Fruit fly (Drosophila melanogaster) whole organism, wandering third instar larva: ENCODE data around the gene CG33645.

ENCODE experiments used
- Abd-B ChIP-seq: fragments of >200 bp; optimal IDR thresholded peaks from 2 replicates; lab custom pipeline; 2017; ENCODE audit warnings: missing biosample characterization, missing genetic modification characterization
- CG32264 ChIP-seq: fragments of 200-800 bp; sonication (Bioruptor generic); optimal IDR thresholded peaks from 2 replicates; lab custom pipeline; 2016; ENCODE audit warnings: missing biosample characterization, missing genetic modification characterization
- CG9705 ChIP-seq: fragments of 200-800 bp; sonication (Bioruptor generic); optimal IDR thresholded peaks from 2 replicates; lab custom pipeline; 2018; ENCODE audit warnings: missing biosample characterization, mild to moderate bottlenecking, missing genetic modification characterization
- CrebA ChIP-seq: fragments of 200-800 bp; sonication (Bioruptor generic); optimal IDR thresholded peaks from 2 replicates; lab custom pipeline; 2016; ENCODE audit warnings: missing biosample characterization, mild to moderate bottlenecking, missing genetic modification characterization, borderline replicate concordance
- Dif ChIP-seq: fragments of 200-275, 200-300 bp; sonication (Bioruptor generic); optimal IDR thresholded peaks from 2 replicates; lab custom pipeline; 2018; ENCODE audit warnings: missing biosample characterization, missing genetic modification characterization; ENCODE audit not compliant: partially characterized antibody
- GATAd ChIP-seq: sonication (Bioruptor generic); optimal IDR thresholded peaks from 2 replicates; lab custom pipeline; 2016; ENCODE audit warnings: missing biosample characterization, missing genetic modification characterization
- HLH106 ChIP-seq: fragments of 200-800 bp; optimal IDR thresholded peaks from 3 replicates; lab custom pipeline; 2019; ENCODE audit warnings: missing biosample characterization, mild to moderate bottlenecking, missing genetic modification characterization, moderate library complexity
- Hnf4 ChIP-seq: fragments of 200-800 bp; sonication (Bioruptor generic); optimal IDR thresholded peaks from 2 replicates; lab custom pipeline; 2016; ENCODE audit warnings: missing biosample characterization, mild to moderate bottlenecking, missing genetic modification characterization
- Hr78 ChIP-seq: fragments of >200 bp; optimal IDR thresholded peaks from 2 replicates; lab custom pipeline; 2017; ENCODE audit warnings: missing biosample characterization, missing genetic modification characterization
- Hr83 ChIP-seq: fragments of 200-300 bp; sonication (Bioruptor generic); optimal IDR thresholded peaks from 2 replicates; lab custom pipeline; 2016; ENCODE audit warnings: missing biosample characterization, mild to moderate bottlenecking, missing genetic modification characterization, moderate library complexity; ENCODE audit not compliant: poor library complexity, severe bottlenecking
- Jra ChIP-seq: sonication (Bioruptor generic); optimal IDR thresholded peaks from 2 replicates; lab custom pipeline; 2016; ENCODE audit warnings: missing biosample characterization, missing genetic modification characterization
- Mio ChIP-seq: sonication (Bioruptor generic); optimal IDR thresholded peaks from 2 replicates; lab custom pipeline; 2016; ENCODE audit warnings: missing biosample characterization, missing genetic modification characterization
- N ChIP-seq: fragments of >200 bp; optimal IDR thresholded peaks from 2 replicates; lab custom pipeline; 2018; ENCODE audit warnings: missing biosample characterization, missing external identifiers, missing genetic modification characterization
- OdsH ChIP-seq: fragments of 200-800 bp; sonication (Bioruptor generic); optimal IDR thresholded peaks from 2 replicates; lab custom pipeline; 2016; ENCODE audit warnings: missing biosample characterization, mild to moderate bottlenecking, missing genetic modification characterization
- Sp1 ChIP-seq: fragments of 200-800 bp; sonication (Bioruptor generic); optimal IDR thresholded peaks from 3 replicates; lab custom pipeline; 2019; ENCODE audit warnings: missing biosample characterization, mild to moderate bottlenecking, missing genetic modification characterization, moderate library complexity
- br ChIP-seq: fragments of 200-800 bp; sonication (Bioruptor generic); optimal IDR thresholded peaks from 2 replicates; lab custom pipeline; 2016; ENCODE audit warnings: missing biosample characterization, missing genetic modification characterization
- brk ChIP-seq: fragments of 200-800 bp; sonication (Bioruptor generic); optimal IDR thresholded peaks from 2 replicates; lab custom pipeline; 2016; ENCODE audit warnings: missing biosample characterization, mild to moderate bottlenecking, missing genetic modification characterization
- ey ChIP-seq: fragments of 200-800 bp; sonication (Bioruptor generic); optimal IDR thresholded peaks from 2 replicates; lab custom pipeline; 2016; ENCODE audit warnings: missing biosample characterization, missing genetic modification characterization
- foxo ChIP-seq, 2 experiments: fragments of 200-800 bp; sonication (Bioruptor generic); optimal IDR thresholded peaks; 2 replicates in 1 of 2; 3 replicates in 1 of 2; lab custom pipeline; 2016 to 2017; ENCODE audit warnings: missing biosample characterization in 2 of 2, missing genetic modification characterization in 2 of 2
- fru ChIP-seq: fragments of 200-800 bp; sonication (Bioruptor generic); optimal IDR thresholded peaks from 3 replicates; lab custom pipeline; 2016; ENCODE audit warnings: missing biosample characterization, mild to moderate bottlenecking, missing genetic modification characterization
- h ChIP-seq: fragments of 200-800 bp; sonication (Bioruptor generic); optimal IDR thresholded peaks from 3 replicates; lab custom pipeline; 2016; ENCODE audit warnings: missing biosample characterization, mild to moderate bottlenecking, missing genetic modification characterization
- pan ChIP-seq: fragments of >200 bp; optimal IDR thresholded peaks from 2 replicates; lab custom pipeline; 2017
- psq ChIP-seq: fragments of 200-800 bp; sonication (Bioruptor generic); optimal IDR thresholded peaks from 3 replicates; lab custom pipeline; 2017; ENCODE audit warnings: missing biosample characterization, mild to moderate bottlenecking, missing genetic modification characterization, moderate library complexity
- rgr ChIP-seq: fragments of 200-800 bp; sonication (Bioruptor generic); optimal IDR thresholded peaks from 3 replicates; lab custom pipeline; 2016; ENCODE audit warnings: missing biosample characterization, mild to moderate bottlenecking, missing genetic modification characterization
- sage ChIP-seq: fragments of 200-800 bp; sonication (Bioruptor generic); optimal IDR thresholded peaks from 2 replicates; lab custom pipeline; 2016; ENCODE audit warnings: missing biosample characterization, mild to moderate bottlenecking, missing genetic modification characterization
- tai ChIP-seq: sonication (Bioruptor generic); optimal IDR thresholded peaks from 2 replicates; lab custom pipeline; 2016; ENCODE audit warnings: missing biosample characterization, missing genetic modification characterization
- woc ChIP-seq: sonication (Bioruptor generic); optimal IDR thresholded peaks from 2 replicates; lab custom pipeline; 2016; ENCODE audit warnings: missing biosample characterization, mild to moderate bottlenecking, missing genetic modification characterization

Gene CG33645

dm6 chr2L:13529675-13530074, 2.9 kb upstream of the CG33645 start, which contains the start of gene CG33642:
Gene CG33642, plus strand, starts transcription at chr2L:13529975.
- no peak for TF ChIP-seq Hr78 (GFP tag; lab: Kevin White, UChicago)
- no peak for TF ChIP-seq HLH106 (tag; lab: Kevin White, UChicago)
- TF ChIP-seq br (GFP tag; lab: Kevin White, UChicago): no peak
- TF ChIP-seq pan (lab: Kevin White, UChicago): no peak
- TF ChIP-seq h (GFP tag; lab: Kevin White, UChicago): no peak
- TF ChIP-seq CG32264 (GFP tag; lab: Kevin White, UChicago): no peak
- TF ChIP-seq Jra: no peak
- no peak for TF ChIP-seq OdsH (GFP tag; lab: Kevin White, UChicago)
- TF ChIP-seq Hnf4 (GFP tag; lab: Kevin White, UChicago): no peak
- TF ChIP-seq CrebA (GFP tag; lab: Kevin White, UChicago): no peak
- no peak for TF ChIP-seq Dif (GFP tag; lab: Kevin White, UChicago)
- TF ChIP-seq woc: no peak
- TF ChIP-seq rgr (GFP tag; lab: Kevin White, UChicago): no peak
- no peak for TF ChIP-seq ey (GFP tag; lab: Kevin White, UChicago)

DNA sequence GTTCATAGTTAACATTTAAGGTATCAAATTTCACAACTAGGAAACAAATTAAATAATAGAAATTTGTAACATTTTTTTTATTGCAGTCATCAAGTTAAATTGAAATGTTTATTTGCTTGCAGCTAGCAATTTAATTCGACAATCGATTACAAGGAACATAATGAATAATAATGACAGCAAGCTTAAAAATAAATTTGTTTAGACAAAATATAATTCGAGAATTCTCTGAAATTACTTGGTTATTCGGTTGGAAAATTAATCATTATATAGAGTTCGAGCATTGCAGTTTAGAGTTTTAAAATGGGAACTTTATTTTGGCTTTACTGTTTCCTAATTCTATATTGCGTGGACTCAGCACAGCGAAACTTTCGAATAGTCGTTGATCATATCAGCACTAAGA, 1.9 kb upstream of the CG33645 start, which contains the start of gene CG33643:
Gene CG33643 (plus strand): TSS at position 301 of the 400 bp plus-strand sequence.
- no peak for TF ChIP-seq Abd-B
- no peak for TF ChIP-seq CG9705 (GFP tag; lab: Kevin White, UChicago)
- TF ChIP-seq Hr78 (GFP tag; lab: Kevin White, UChicago): no peak
- no peak for TF ChIP-seq fru
- no peak for TF ChIP-seq Hr83 (GFP tag; lab: Kevin White, UChicago)

DNA sequence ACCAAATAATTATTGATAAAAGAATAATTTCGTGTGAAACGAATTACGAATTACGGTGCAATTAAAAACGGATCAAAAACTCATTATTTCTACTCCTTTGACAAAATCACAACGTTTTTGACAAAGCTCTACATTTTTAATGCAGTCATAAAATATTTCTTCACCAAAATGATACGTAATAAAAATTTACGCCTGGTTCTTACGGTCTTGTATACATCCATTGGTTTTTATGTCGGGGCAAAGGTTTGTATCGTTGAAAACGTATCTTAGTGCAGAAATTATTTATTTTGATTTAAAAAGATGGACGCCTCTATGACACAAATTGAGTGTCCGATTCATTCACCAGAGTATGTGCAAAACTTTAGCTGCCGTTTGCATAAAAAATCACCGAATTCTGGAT, 839 bp upstream of the CG33645 start, which contains the start of gene CG33644:
Gene CG33644 (plus strand): TSS at position 301 of the 400 bp plus-strand sequence.
- TF ChIP-seq Jra: no peak
- TF ChIP-seq HLH106 (tag; lab: Kevin White, UChicago): no peak
- no peak for TF ChIP-seq br (GFP tag; lab: Kevin White, UChicago)
- no peak for TF ChIP-seq Dif (GFP tag; lab: Kevin White, UChicago)
- TF ChIP-seq pan (lab: Kevin White, UChicago): no peak
- no peak for TF ChIP-seq tai (GFP tag; lab: Kevin White, UChicago)
- no peak for TF ChIP-seq GATAd
- TF ChIP-seq Hnf4 (GFP tag; lab: Kevin White, UChicago): no peak
- no peak for TF ChIP-seq CrebA (GFP tag; lab: Kevin White, UChicago)
- TF ChIP-seq, all 38 proteins: peak for 0

dm6 chr2L:13535678-13536077, 3.1 kb downstream of the CG33645 start, which contains the start of gene CG15638:
Gene CG15638, minus strand, starts transcription at chr2L:13535778.
- TF ChIP-seq GATAd: no peak
- TF ChIP-seq HLH106 (tag; lab: Kevin White, UChicago): no peak
- no peak for TF ChIP-seq fru
- no peak for TF ChIP-seq N (GFP tag; lab: Kevin White, UChicago)
- no peak for TF ChIP-seq foxo (GFP tag; optimal IDR thresholded peaks at IDR 0.05; lab: Kevin White, UChicago)
- TF ChIP-seq Mio (GFP tag; lab: Kevin White, UChicago): no peak
- TF ChIP-seq brk (GFP tag; lab: Kevin White, UChicago): no peak

dm6 chr2L:13540704-13541103, 8.1 kb downstream of the CG33645 start, which contains the start of gene CG16852:
Gene CG16852, plus strand, starts transcription at chr2L:13540751.
- TF ChIP-seq Sp1 (GFP tag; lab: Kevin White, UChicago): no peak
- TF ChIP-seq sage: no peak
- TF ChIP-seq Abd-B: no peak
- no peak for TF ChIP-seq Dif (GFP tag; lab: Kevin White, UChicago)
- no peak for TF ChIP-seq Jra

- TF ChIP-seq psq (GFP tag; lab: Kevin White, UChicago): no peak
- TF ChIP-seq h (GFP tag; lab: Kevin White, UChicago): no peak
- no peak for TF ChIP-seq HLH106 (tag; lab: Kevin White, UChicago)
- no peak for TF ChIP-seq brk (GFP tag; lab: Kevin White, UChicago)
- no peak for TF ChIP-seq tai (GFP tag; lab: Kevin White, UChicago)
Measured at dm6 chr2L:13541968-13542367, 9.3 kb downstream of the CG33645 start, which contains the start of gene CG16853. Gene CG16853, plus strand, starts transcription at chr2L:13542268.
